Fruit fly (Drosophila melanogaster): Measurements from ENCODE around the gene CG33116.

The CG33116 gene

dm6 chr2L:19542268-19542773 lies 9.0 kb downstream of the CG33116 start:
- TF ChIP-seq lmd (GFP tag; IDR thresholded peaks at IDR 0.05) (no peak), CG17829 (tag; optimal IDR thresholded peaks at IDR 0.05) (peak; percentile 33), Opbp (GFP tag; IDR thresholded peaks at IDR 0.05; ENCODE audit: partially characterized antibody) (peak; percentile 83; the same call in 2 of the 3 replicates), slou (GFP tag; optimal IDR thresholded peaks at IDR 0.05) (no peak), peb (GFP tag; IDR thresholded peaks at IDR 0.05) (no peak), Ptx1 (GFP tag; IDR thresholded peaks at IDR 0.05) (no peak), Spps (tag; optimal IDR thresholded peaks at IDR 0.05) (no peak), lab (GFP tag; optimal IDR thresholded peaks at IDR 0.05) (no peak), BtbVII (GFP tag; optimal IDR thresholded peaks at IDR 0.05) (peak; percentile 18), oc (tag; optimal IDR thresholded peaks at IDR 0.05) (peak; percentile 71), Nf-YB (GFP tag; optimal IDR thresholded peaks at IDR 0.05) (no peak), sna (GFP tag; IDR thresholded peaks at IDR 0.05; ENCODE audit: partially characterized antibody) (peak; percentile 90), CG18262 (tag; optimal IDR thresholded peaks at IDR 0.05) (no peak), CG30431 (GFP tag; optimal IDR thresholded peaks at IDR 0.05) (no peak), sens (GFP tag) (peak; percentile 60), Dip2 (GFP tag; IDR thresholded peaks at IDR 0.05) (no peak), CG34224 (GFP tag; IDR thresholded peaks at IDR 0.05; ENCODE audit: partially characterized antibody) (peak; percentile 96), Bdp1 (GFP tag; optimal IDR thresholded peaks at IDR 0.05) (no peak), CG6854 (GFP tag; optimal IDR thresholded peaks at IDR 0.05) (no peak), CG12769 (tag; optimal IDR thresholded peaks at IDR 0.05) (peak; percentile 33), ranshi (GFP tag; IDR thresholded peaks at IDR 0.05) (no peak), bsh (GFP tag; optimal IDR thresholded peaks at IDR 0.05) (peak in 1 of 2 experiments; percentile 12), CG10654 (GFP tag; optimal IDR thresholded peaks at IDR 0.05) (no peak), Stat92E (GFP tag; optimal IDR thresholded peaks at IDR 0.05) (peak in 1 of 3 experiments; percentile 35), CG13296 (GFP tag; optimal IDR thresholded peaks at IDR 0.05) (no peak), knrl (GFP tag; IDR thresholded peaks at IDR 0.05; ENCODE audit: partially characterized antibody) (peak; percentile 77), Hey (tag; optimal IDR thresholded peaks at IDR 0.05) (no peak), CG18619 (GFP tag; optimal IDR thresholded peaks at IDR 0.05) (no peak), MESR4 (GFP tag; optimal IDR thresholded peaks at IDR 0.05) (peak; percentile 82), D19A (tag; optimal IDR thresholded peaks at IDR 0.05) (no peak), CG17359 (tag; optimal IDR thresholded peaks at IDR 0.05) (no peak), YL-1 (GFP tag; optimal IDR thresholded peaks at IDR 0.05) (peak; percentile 78), CG2116 (GFP tag; optimal IDR thresholded peaks at IDR 0.05) (peak; percentile 78), ewg (GFP tag; optimal IDR thresholded peaks at IDR 0.05) (no peak), sisA (GFP tag; IDR thresholded peaks at IDR 0.05) (no peak), CG17568 (GFP tag; optimal IDR thresholded peaks at IDR 0.05) (no peak), CG12744 (GFP tag; optimal IDR thresholded peaks at IDR 0.05) (no peak), Dp (GFP tag; optimal IDR thresholded peaks at IDR 0.05) (peak; percentile 66), chm (GFP tag; IDR thresholded peaks at IDR 0.05) (0 out of 2 replicates have a peak, but pooled peaks have one; percentile 11), CG4730 (GFP tag; IDR thresholded peaks at IDR 0.05) (no peak), pzg (GFP tag; optimal IDR thresholded peaks at IDR 0.05) (peak; percentile 86), Rfx (GFP tag; IDR thresholded peaks at IDR 0.05) (0 out of 2 replicates have a peak, but pooled peaks have one; percentile 7), Myb (GFP tag; optimal IDR thresholded peaks at IDR 0.05) (peak; percentile 70), Lim3 (GFP tag; IDR thresholded peaks at IDR 0.05) (no peak), CG8388 (GFP tag; optimal IDR thresholded peaks at IDR 0.05) (no peak), CG15601 (tag; optimal IDR thresholded peaks at IDR 0.05) (peak; percentile 82), sug (tag; optimal IDR thresholded peaks at IDR 0.05) (no peak), Bgb (GFP tag; IDR thresholded peaks at IDR 0.05; ENCODE audit: partially characterized antibody) (peak; percentile 93), Ada2b (GFP tag; IDR thresholded peaks at IDR 0.05) (no peak), ERR (GFP tag; optimal IDR thresholded peaks at IDR 0.05) (no peak)
